Worm (Caenorhabditis elegans): ENCODE data around the gene nhr-100.
A peak's percentile ranks its signal among the peaks of the same experiment; 100 is the strongest.

DNA sequence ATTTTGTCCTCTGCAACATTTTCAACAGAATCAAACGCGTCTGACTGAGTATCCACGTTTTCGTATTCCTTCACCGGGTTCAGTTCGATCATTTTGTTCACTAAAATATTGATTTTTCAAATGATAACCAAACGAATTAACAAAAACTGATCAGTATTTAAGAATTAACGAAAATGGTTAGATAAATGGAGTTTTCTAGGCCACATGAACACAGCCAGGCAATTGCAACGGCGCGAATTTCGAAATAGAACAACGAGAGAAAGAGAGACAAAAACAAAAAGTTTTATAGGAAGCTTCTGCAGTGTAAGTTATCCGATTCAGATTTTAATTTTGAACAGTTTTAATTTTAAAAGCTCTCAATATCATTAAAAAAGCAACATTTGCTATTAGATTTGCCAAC is 49.1 kb downstream of the nhr-100 start, which contains the start of gene sna-2:
- TF ChIP-seq unc-130 (GFP tag; optimal IDR thresholded peaks at IDR 0.05) (no peak), madf-8 (GFP tag; conservative IDR thresholded peaks at IDR 0.05) (no peak), unc-62 (GFP tag; optimal IDR thresholded peaks at IDR 0.05) (no peak), T07F8.4 (tag; optimal IDR thresholded peaks at IDR 0.05) (no peak), sea-2 (GFP tag; IDR thresholded peaks at IDR 0.05) (no peak), repo-1 (tag; optimal IDR thresholded peaks at IDR 0.05) (no peak), F37B4.10 (GFP tag; IDR thresholded peaks at IDR 0.05) (no peak), snpc-4 (GFP tag; optimal IDR thresholded peaks at IDR 0.05) (no peak), snpc-4 (tag; optimal IDR thresholded peaks at IDR 0.05) (peak in 1 of 4 experiments; percentile 26), ekl-4 (GFP tag; IDR thresholded peaks at IDR 0.05) (no peak), cebp-2 (GFP tag; IDR thresholded peaks at IDR 0.05) (no peak), him-1 (tag; optimal IDR thresholded peaks at IDR 0.05) (no peak), lag-1 (GFP tag; IDR thresholded peaks at IDR 0.05) (no peak), dpl-1 (GFP tag; optimal IDR thresholded peaks at IDR 0.05) (peak; percentile 60), ceh-27 (GFP tag; optimal IDR thresholded peaks at IDR 0.05) (no peak)
